Fruit fly (Drosophila melanogaster) whole organism, pupa: ENCODE results near the gene mRpL22.

Experiments used
- CG12605 ChIP-seq: fragments of 200-800 bp; sonication (Bioruptor generic); IDR thresholded peaks from 2 replicates; pipeline ENCODE4 v1.3.6; 2022; ENCODE audit warnings: missing biosample characterization, missing genetic modification characterization
- CG14655 ChIP-seq: fragments of 200-800 bp; sonication (Bioruptor generic); optimal IDR thresholded peaks from 3 replicates; lab custom pipeline; 2017; ENCODE audit warnings: mild to moderate bottlenecking, missing biosample characterization, missing genetic modification reagents, missing genetic modification characterization
- CG15710 ChIP-seq: fragments of 200-800 bp; sonication (Bioruptor generic); optimal IDR thresholded peaks from 2 replicates; lab custom pipeline; 2018; ENCODE audit warnings: missing biosample characterization, mild to moderate bottlenecking, missing genetic modification characterization, moderate library complexity
- CG17806 ChIP-seq: fragments of 200-800 bp; sonication (Bioruptor generic); optimal IDR thresholded peaks from 2 replicates; lab custom pipeline; 2018; ENCODE audit warnings: missing biosample characterization, mild to moderate bottlenecking, missing genetic modification characterization, moderate library complexity
- CG34367 ChIP-seq: fragments of 200-800 bp; sonication (Bioruptor generic); optimal IDR thresholded peaks from 2 replicates; lab custom pipeline; 2018; ENCODE audit warnings: missing biosample characterization, mild to moderate bottlenecking, missing genetic modification characterization
- CG4496 ChIP-seq: fragments of 200-800 bp; sonication (Bioruptor generic); IDR thresholded peaks from 3 replicates; pipeline ENCODE4 v1.3.6; 2022; ENCODE audit warnings: missing biosample characterization, missing genetic modification characterization
- CG8159 ChIP-seq: fragments of 200-800 bp; sonication (Bioruptor generic); optimal IDR thresholded peaks from 3 replicates; lab custom pipeline; 2018; ENCODE audit warnings: missing biosample characterization, mild to moderate bottlenecking, missing genetic modification characterization, moderate library complexity
- CG8301 ChIP-seq: fragments of 200-800 bp; sonication (Bioruptor generic); optimal IDR thresholded peaks from 2 replicates; lab custom pipeline; 2018; ENCODE audit warnings: missing biosample characterization, mild to moderate bottlenecking, missing genetic modification characterization
- CG9948 ChIP-seq: fragments of 200-800 bp; sonication (Bioruptor generic); optimal IDR thresholded peaks from 2 replicates; lab custom pipeline; 2018; ENCODE audit warnings: missing biosample characterization, mild to moderate bottlenecking, missing genetic modification characterization, moderate library complexity
- D1 ChIP-seq: fragments of 200-800 bp; sonication (Bioruptor generic); optimal IDR thresholded peaks from 2 replicates; lab custom pipeline; 2018; ENCODE audit warnings: missing biosample characterization, mild to moderate bottlenecking, missing genetic modification characterization, moderate library complexity
- EcR ChIP-seq: fragments of 200-800 bp; sonication (Bioruptor generic); optimal IDR thresholded peaks from 3 replicates; lab custom pipeline; 2019; ENCODE audit warnings: missing biosample characterization, missing genetic modification characterization, mild to moderate bottlenecking, moderate library complexity, missing genetic modification reagents
- Pif1A ChIP-seq: fragments of 200-800 bp; sonication (Bioruptor generic); optimal IDR thresholded peaks from 3 replicates; lab custom pipeline; 2016; ENCODE audit warnings: missing biosample characterization, missing genetic modification characterization
- Pif1B ChIP-seq: fragments of 200-800 bp; sonication (Bioruptor generic); optimal IDR thresholded peaks from 3 replicates; lab custom pipeline; 2016; ENCODE audit warnings: missing biosample characterization, missing genetic modification characterization
- gl ChIP-seq: fragments of 200-800 bp; sonication (Bioruptor generic); optimal IDR thresholded peaks from 2 replicates; lab custom pipeline; 2018; ENCODE audit warnings: missing biosample characterization, mild to moderate bottlenecking, missing genetic modification characterization

- TF ChIP-seq D1 = no peak
- peak; percentile 11 for TF ChIP-seq CG17806 (tag; lab: Kevin White, UChicago)
- TF ChIP-seq CG8301 = peak; percentile 5
- TF ChIP-seq EcR = no peak
- no peak for TF ChIP-seq CG9948 (tag; lab: Kevin White, UChicago)
- no peak for TF ChIP-seq CG15710 (tag; lab: Kevin White, UChicago)
- TF ChIP-seq CG8159 (tag; lab: Kevin White, UChicago) = peak; percentile 28
- TF ChIP-seq CG34367 (tag; lab: Kevin White, UChicago) = no peak
- no peak for TF ChIP-seq gl (tag; lab: Kevin White, UChicago)
- TF ChIP-seq CG4496 (GFP tag; lab: Robert Waterston, UW) = no peak
- TF ChIP-seq Pif1A (GFP tag; lab: Kevin White, UChicago) = no peak
- TF ChIP-seq CG14655 = peak; percentile 11
- TF ChIP-seq Pif1B (GFP tag; lab: Kevin White, UChicago) = no peak
- TF ChIP-seq CG12605 (GFP tag; lab: Robert Waterston, UW) = no peak
These were observed 30.6 kb downstream of the mRpL22 start for dm6 chrX:16814351-16814750.
